Worm (Caenorhabditis elegans) whole organism, L1 larva: ENCODE data around the gene R10E4.11.

ENCODE experiments used
- F16B12.6 ChIP-seq: fragments of 150-350 bp; optimal IDR thresholded peaks from 2 replicates; lab custom pipeline; 2014; ENCODE audit warnings: missing biosample characterization, missing genetic modification characterization
- Y116A8C.19 ChIP-seq: sonication (generic microtip); optimal IDR thresholded peaks from 2 replicates; lab custom pipeline; 2016; ENCODE audit warnings: missing compliant biosample characterization, missing genetic modification characterization, borderline replicate concordance
- aha-1 ChIP-seq: fragments of 150-350 bp; optimal IDR thresholded peaks from 2 replicates; lab custom pipeline; 2014; ENCODE audit warnings: missing biosample characterization, missing genetic modification characterization
- alr-1 ChIP-seq: fragments of 200-800 bp; sonication (Bioruptor generic); optimal IDR thresholded peaks from 2 replicates; lab custom pipeline; 2018; ENCODE audit warnings: borderline replicate concordance, mild to moderate bottlenecking, missing genetic modification characterization, missing compliant biosample characterization
- blmp-1 ChIP-seq: fragments of 150-350 bp; optimal IDR thresholded peaks from 2 replicates; lab custom pipeline; 2014; ENCODE audit warnings: missing biosample characterization, missing genetic modification characterization
- ceh-8 ChIP-seq: fragments of 200-800 bp; sonication (Bioruptor generic); optimal IDR thresholded peaks from 2 replicates; lab custom pipeline; 2018; ENCODE audit warnings: mild to moderate bottlenecking, missing genetic modification characterization, moderate library complexity, missing compliant biosample characterization
- ces-1 ChIP-seq: fragments of 150-350 bp; optimal IDR thresholded peaks from 2 replicates; lab custom pipeline; 2014; ENCODE audit warnings: missing biosample characterization, missing genetic modification reagents, missing genetic modification characterization
- dpl-1 ChIP-seq, 3 experiments: fragments of 150-350 bp in 2 of 3; sonication (generic microtip) in 1 of 3; optimal IDR thresholded peaks; 2 replicates each; lab custom pipeline; 2014 to 2017; ENCODE audit warnings: missing biosample characterization in 3 of 3, missing genetic modification characterization in 3 of 3, missing genetic modification reagents in 3 of 3
- efl-1 ChIP-seq, 4 experiments: fragments of 150-350 bp; optimal IDR thresholded peaks in 3 of 4; peaks in 1 of 4; 1 replicate in 1 of 4; 2 replicates in 3 of 4; lab custom pipeline; 2014; ENCODE audit warnings: missing biosample characterization in 2 of 4, missing genetic modification characterization in 2 of 4, missing genetic modification reagents in 2 of 4
- efl-3 ChIP-seq: fragments of 200-800 bp; sonication (Bioruptor generic); optimal IDR thresholded peaks from 2 replicates; lab custom pipeline; 2018; ENCODE audit warnings: mild to moderate bottlenecking, missing genetic modification characterization, missing compliant biosample characterization
- egl-13 ChIP-seq: sonication (generic microtip); optimal IDR thresholded peaks from 2 replicates; lab custom pipeline; 2016; ENCODE audit warnings: missing genotype, missing genetic modification reagents, missing genetic modification characterization, missing compliant biosample characterization
- elt-2 ChIP-seq: sonication (generic microtip); optimal IDR thresholded peaks from 2 replicates; lab custom pipeline; 2016; ENCODE audit warnings: missing genetic modification characterization, mild to moderate bottlenecking, inconsistent platforms, missing compliant biosample characterization, missing genetic modification reagents
- ets-5 ChIP-seq: fragments of 200-800 bp; sonication (Bioruptor generic); IDR thresholded peaks from 2 replicates; pipeline ENCODE4 v1.3.6; 2022; ENCODE audit warnings: missing genetic modification characterization, missing compliant biosample characterization
- fkh-4 ChIP-seq: sonication (generic microtip); optimal IDR thresholded peaks from 2 replicates; lab custom pipeline; 2016; ENCODE audit warnings: missing compliant biosample characterization, missing genetic modification characterization, borderline replicate concordance
- fkh-8 ChIP-seq: sonication (generic microtip); optimal IDR thresholded peaks from 2 replicates; lab custom pipeline; 2016; ENCODE audit warnings: mild to moderate bottlenecking, missing genetic modification characterization, missing compliant biosample characterization
- fos-1 ChIP-seq: fragments of 150-350 bp; optimal IDR thresholded peaks from 2 replicates; lab custom pipeline; 2014; ENCODE audit warnings: missing biosample characterization, missing genetic modification characterization
- grh-1 ChIP-seq: fragments of 200-800 bp; sonication (Bioruptor generic); IDR thresholded peaks from 2 replicates; pipeline ENCODE4 v1.3.6; 2022; ENCODE audit warnings: missing genetic modification reagents, missing genetic modification characterization, missing compliant biosample characterization
- hlh-17 ChIP-seq: fragments of 200-800 bp; sonication (Bioruptor generic); optimal IDR thresholded peaks from 2 replicates; lab custom pipeline; 2018; ENCODE audit warnings: missing genetic modification characterization, mild to moderate bottlenecking, missing compliant biosample characterization, moderate library complexity, borderline replicate concordance
- isw-1 ChIP-seq: fragments of 200-800 bp; sonication (Bioruptor generic); IDR thresholded peaks from 2 replicates; pipeline ENCODE4 v1.3.6; 2022; ENCODE audit warnings: missing genetic modification characterization, missing compliant biosample characterization
- jun-1 ChIP-seq: fragments of 150-350 bp; optimal IDR thresholded peaks from 2 replicates; lab custom pipeline; 2014; ENCODE audit warnings: missing biosample characterization, missing genetic modification reagents, missing genetic modification characterization
- lin-13 ChIP-seq: fragments of 150-350 bp; optimal IDR thresholded peaks from 2 replicates; lab custom pipeline; 2014; ENCODE audit warnings: missing biosample characterization, missing genetic modification reagents, missing genetic modification characterization
- lir-3 ChIP-seq: sonication (generic microtip); optimal IDR thresholded peaks from 2 replicates; lab custom pipeline; 2016; ENCODE audit warnings: mild to moderate bottlenecking, missing genetic modification characterization, moderate library complexity, missing compliant biosample characterization; ENCODE audit not compliant: poor library complexity
- mab-9 ChIP-seq: fragments of 200-800 bp; sonication (Bioruptor generic); IDR thresholded peaks from 2 replicates; pipeline ENCODE4 v1.3.6; 2022; ENCODE audit warnings: missing genetic modification reagents, missing genetic modification characterization, missing compliant biosample characterization
- mep-1 ChIP-seq: fragments of 150-350 bp; optimal IDR thresholded peaks from 2 replicates; lab custom pipeline; 2014; ENCODE audit warnings: missing biosample characterization, missing genetic modification characterization
- nhr-12 ChIP-seq: sonication (generic microtip); optimal IDR thresholded peaks from 2 replicates; lab custom pipeline; 2017; ENCODE audit warnings: missing biosample characterization, missing genetic modification characterization
- nhr-20 ChIP-seq: sonication (generic microtip); optimal IDR thresholded peaks from 2 replicates; lab custom pipeline; 2016; ENCODE audit warnings: mild to moderate bottlenecking, missing genetic modification characterization, missing compliant biosample characterization
- nhr-47 ChIP-seq: sonication (generic microtip); optimal IDR thresholded peaks from 2 replicates; lab custom pipeline; 2016; ENCODE audit warnings: mild to moderate bottlenecking, missing genetic modification characterization, moderate library complexity, missing compliant biosample characterization
- nhr-71 ChIP-seq: sonication (generic microtip); optimal IDR thresholded peaks from 2 replicates; lab custom pipeline; 2016; ENCODE audit warnings: mild to moderate bottlenecking, missing genetic modification characterization, moderate library complexity, missing compliant biosample characterization
- nhr-77 ChIP-seq: fragments of 150-350 bp; optimal IDR thresholded peaks from 2 replicates; lab custom pipeline; 2014; ENCODE audit warnings: missing biosample characterization, missing genetic modification characterization
- nhr-84 ChIP-seq: sonication (generic microtip); optimal IDR thresholded peaks from 2 replicates; lab custom pipeline; 2017; ENCODE audit warnings: missing biosample characterization, missing genetic modification characterization
- nhr-85 ChIP-seq: sonication (generic microtip); peaks from one replicate; lab custom pipeline; 2016; ENCODE audit warnings: missing genetic modification characterization, inconsistent platforms, missing compliant biosample characterization
- nhr-90 ChIP-seq: sonication (generic microtip); optimal IDR thresholded peaks from 2 replicates; lab custom pipeline; 2016; ENCODE audit warnings: mild to moderate bottlenecking, missing genetic modification characterization, missing compliant biosample characterization; ENCODE audit not compliant: poor library complexity
- pag-3 ChIP-seq: sonication (generic microtip); optimal IDR thresholded peaks from 2 replicates; lab custom pipeline; 2017; ENCODE audit warnings: missing genetic modification characterization, mild to moderate bottlenecking, missing compliant biosample characterization, antibody characterized with exemption, borderline replicate concordance; ENCODE audit not compliant: insufficient read depth
- pqm-1 ChIP-seq: sonication (generic microtip); optimal IDR thresholded peaks from 3 replicates; lab custom pipeline; 2017; ENCODE audit warnings: missing biosample characterization, missing genetic modification characterization
- rnt-1 ChIP-seq: sonication (generic microtip); optimal IDR thresholded peaks from 2 replicates; lab custom pipeline; 2016; ENCODE audit warnings: mild to moderate bottlenecking, missing genetic modification characterization, moderate library complexity, missing compliant biosample characterization
- skn-1 ChIP-seq: fragments of 150-350 bp; optimal IDR thresholded peaks from 2 replicates; lab custom pipeline; 2014; ENCODE audit warnings: missing biosample characterization, missing genetic modification characterization
- snpc-4 ChIP-seq: fragments of 150-350 bp; optimal IDR thresholded peaks from 2 replicates; lab custom pipeline; 2014; ENCODE audit warnings: missing biosample characterization, missing genetic modification characterization
- sox-4 ChIP-seq: sonication (generic microtip); optimal IDR thresholded peaks from 2 replicates; lab custom pipeline; 2016; ENCODE audit warnings: missing genetic modification characterization, missing compliant biosample characterization
- sptf-1 ChIP-seq: fragments of 150-350 bp; optimal IDR thresholded peaks from 2 replicates; lab custom pipeline; 2014; ENCODE audit warnings: missing biosample characterization, missing genetic modification characterization
- sup-37 ChIP-seq: fragments of 200-800 bp; sonication (Bioruptor generic); optimal IDR thresholded peaks from 2 replicates; lab custom pipeline; 2018; ENCODE audit warnings: mild to moderate bottlenecking, missing genetic modification characterization, missing compliant biosample characterization
- unc-130 ChIP-seq: fragments of 150-350 bp; optimal IDR thresholded peaks from 2 replicates; lab custom pipeline; 2017; ENCODE audit warnings: missing biosample characterization, missing genetic modification characterization, inconsistent platforms
- unc-86 ChIP-seq: sonication (generic microtip); optimal IDR thresholded peaks from 2 replicates; lab custom pipeline; 2016; ENCODE audit warnings: missing genetic modification characterization, missing compliant biosample characterization
- vab-15 ChIP-seq: sonication (generic microtip); optimal IDR thresholded peaks from 2 replicates; lab custom pipeline; 2017; ENCODE audit warnings: missing genotype, mild to moderate bottlenecking, missing genetic modification characterization, missing compliant biosample characterization
- xbp-1 ChIP-seq: sonication (generic microtip); optimal IDR thresholded peaks from 2 replicates; lab custom pipeline; 2016; ENCODE audit warnings: missing genetic modification characterization, missing compliant biosample characterization
- zag-1 ChIP-seq: fragments of 150-350 bp; optimal IDR thresholded peaks from 2 replicates; lab custom pipeline; 2014; ENCODE audit warnings: missing biosample characterization, missing genetic modification characterization
- ztf-11 ChIP-seq, 2 experiments: sonication (generic microtip); optimal IDR thresholded peaks; 2 replicates each; lab custom pipeline; 2016 to 2017; ENCODE audit warnings: missing genetic modification characterization in 2 of 2, missing biosample characterization in 1 of 2, missing compliant biosample characterization in 1 of 2
- ztf-4 ChIP-seq: fragments of 150-350 bp; optimal IDR thresholded peaks from 2 replicates; lab custom pipeline; 2014; ENCODE audit warnings: missing biosample characterization, missing genetic modification characterization

The R10E4.11 gene

ce11 chrIII:4284732-4285165, 16.1 kb downstream of the R10E4.11 start (continued):
- TF ChIP-seq unc-130 (tag; lab: Kevin White, UChicago) = no peak
- no peak for TF ChIP-seq vab-15
- peak; percentile 51 to 59 (median 57) for TF ChIP-seq dpl-1 (GFP tag; optimal IDR thresholded peaks at IDR 0.05; lab: Kevin White, UChicago)
- peak; percentile 83 for TF ChIP-seq xbp-1
- no peak for TF ChIP-seq pqm-1
- peak; percentile 75 for TF ChIP-seq efl-3 (GFP tag; lab: Kevin White, UChicago)
- peak; percentile 98 for TF ChIP-seq nhr-20 (tag; lab: Kevin White, UChicago)
- TF ChIP-seq pag-3 (tag; lab: Kevin White, UChicago) = no peak
- TF ChIP-seq nhr-12 (tag; lab: Kevin White, UChicago) = no peak
- no peak for TF ChIP-seq aha-1 (tag; lab: Kevin White, UChicago)
- peak; percentile 93 for TF ChIP-seq nhr-90 (tag; lab: Kevin White, UChicago)
- TF ChIP-seq blmp-1 = peak; percentile 89
- no peak for TF ChIP-seq sox-4 (tag; lab: Kevin White, UChicago)
- TF ChIP-seq fos-1 (tag; lab: Kevin White, UChicago) = peak; percentile 30
- no peak for TF ChIP-seq ces-1 (GFP tag; lab: Kevin White, UChicago)
- peak; percentile 54 for TF ChIP-seq snpc-4 (tag; lab: Kevin White, UChicago)
- peak; percentile 41 for TF ChIP-seq F16B12.6 (tag; lab: Kevin White, UChicago)
- TF ChIP-seq ets-5 (GFP tag; lab: Robert Waterston, UW) = no peak
- peak; percentile 86 for TF ChIP-seq grh-1 (GFP tag; lab: Robert Waterston, UW)
- TF ChIP-seq Y116A8C.19 (tag; lab: Kevin White, UChicago) = no peak
- TF ChIP-seq fkh-4 (tag; lab: Kevin White, UChicago) = no peak
- no peak for TF ChIP-seq hlh-17 (GFP tag; lab: Kevin White, UChicago)
- TF ChIP-seq nhr-77 (tag; lab: Kevin White, UChicago) = peak; percentile 77
- no peak for TF ChIP-seq zag-1
- no peak for TF ChIP-seq alr-1 (tag; lab: Kevin White, UChicago)
- no peak for TF ChIP-seq ceh-8 (GFP tag; lab: Kevin White, UChicago)
- TF ChIP-seq ztf-11 (tag; optimal IDR thresholded peaks at IDR 0.05; lab: Kevin White, UChicago) = no peak
- TF ChIP-seq sup-37 (GFP tag; lab: Kevin White, UChicago) = peak; percentile 83
- TF ChIP-seq lir-3 (tag; lab: Kevin White, UChicago) = peak; percentile 23
- TF ChIP-seq mab-9 (GFP tag; lab: Robert Waterston, UW) = no peak
- peak; percentile 60 to 62 for TF ChIP-seq efl-1 (optimal IDR thresholded peaks at IDR 0.05; lab: Kevin White, UChicago)
- TF ChIP-seq efl-1 (GFP tag; optimal IDR thresholded peaks at IDR 0.05 in 1 of 2; lab: Kevin White, UChicago) = peak; percentile 29 to 97
- peak; percentile 86 for TF ChIP-seq mep-1 (tag; lab: Kevin White, UChicago)
- peak; percentile 57 for TF ChIP-seq rnt-1 (tag; lab: Kevin White, UChicago)
- TF ChIP-seq nhr-85 (tag; lab: Kevin White, UChicago) = peak; percentile 100
- peak; percentile 75 for TF ChIP-seq skn-1 (tag; lab: Kevin White, UChicago)
- no peak for TF ChIP-seq fkh-8
- TF ChIP-seq nhr-84 = no peak
- peak; percentile 31 for TF ChIP-seq lin-13 (GFP tag; lab: Kevin White, UChicago)
- TF ChIP-seq jun-1 (tag; lab: Kevin White, UChicago) = peak; percentile 72
- TF ChIP-seq unc-86 = no peak
- peak; percentile 96 for TF ChIP-seq nhr-71 (tag; lab: Kevin White, UChicago)
- TF ChIP-seq sptf-1 (tag; lab: Kevin White, UChicago) = no peak
- peak; percentile 76 for TF ChIP-seq elt-2 (tag; lab: Kevin White, UChicago)
- TF ChIP-seq isw-1 (GFP tag; lab: Robert Waterston, UW) = no peak; the same call in 1 of the 2 replicates
- TF ChIP-seq egl-13 (tag; lab: Kevin White, UChicago) = no peak
- TF ChIP-seq nhr-47 (tag; lab: Kevin White, UChicago) = peak; percentile 82
- TF ChIP-seq ztf-4 (tag; lab: Kevin White, UChicago) = peak; percentile 68
